Worm (Caenorhabditis elegans) whole organism, L1 larva: Measurements from ENCODE around the gene nop-1.

Experiments used
- C04F5.9 ChIP-seq: sonication (generic microtip); optimal IDR thresholded peaks from 2 replicates; lab custom pipeline; 2016; ENCODE audit warnings: missing genetic modification characterization, missing compliant biosample characterization
- C16A3.4 ChIP-seq: fragments of 150-350 bp; optimal IDR thresholded peaks from 2 replicates; lab custom pipeline; 2014; ENCODE audit warnings: missing biosample characterization, missing genetic modification characterization
- C34B4.2 ChIP-seq: sonication (generic microtip); optimal IDR thresholded peaks from 2 replicates; lab custom pipeline; 2017; ENCODE audit warnings: mild to moderate bottlenecking, missing genetic modification characterization, missing compliant biosample characterization
- Y116A8C.19 ChIP-seq: sonication (generic microtip); optimal IDR thresholded peaks from 2 replicates; lab custom pipeline; 2016; ENCODE audit warnings: missing compliant biosample characterization, missing genetic modification characterization, borderline replicate concordance
- aha-1 ChIP-seq: fragments of 150-350 bp; optimal IDR thresholded peaks from 2 replicates; lab custom pipeline; 2014; ENCODE audit warnings: missing biosample characterization, missing genetic modification characterization
- aly-2 ChIP-seq: fragments of 150-350 bp; optimal IDR thresholded peaks from 2 replicates; lab custom pipeline; 2014; ENCODE audit warnings: missing biosample characterization, missing genetic modification characterization
- ama-1 ChIP-seq: fragments of 150-350 bp; optimal IDR thresholded peaks from 2 replicates; lab custom pipeline; 2014
- ceh-63 ChIP-seq: fragments of 200-800 bp; sonication (Bioruptor generic); optimal IDR thresholded peaks from 2 replicates; lab custom pipeline; 2018; ENCODE audit warnings: mild to moderate bottlenecking, missing genetic modification characterization, missing compliant biosample characterization
- ceh-8 ChIP-seq: fragments of 200-800 bp; sonication (Bioruptor generic); optimal IDR thresholded peaks from 2 replicates; lab custom pipeline; 2018; ENCODE audit warnings: mild to moderate bottlenecking, missing genetic modification characterization, moderate library complexity, missing compliant biosample characterization
- ceh-82 ChIP-seq, 3 experiments: fragments of 150-350 bp in 1 of 3; sonication (generic microtip) in 2 of 3; optimal IDR thresholded peaks; 2 replicates each; lab custom pipeline; 2014 to 2017; ENCODE audit warnings: missing biosample characterization in 3 of 3, missing genetic modification characterization in 3 of 3
- ces-1 ChIP-seq: fragments of 150-350 bp; optimal IDR thresholded peaks from 2 replicates; lab custom pipeline; 2014; ENCODE audit warnings: missing biosample characterization, missing genetic modification reagents, missing genetic modification characterization
- dsc-1 ChIP-seq: sonication (generic microtip); optimal IDR thresholded peaks from 2 replicates; lab custom pipeline; 2016; ENCODE audit warnings: mild to moderate bottlenecking, missing genetic modification characterization, missing compliant biosample characterization
- egl-13 ChIP-seq: sonication (generic microtip); optimal IDR thresholded peaks from 2 replicates; lab custom pipeline; 2016; ENCODE audit warnings: missing genotype, missing genetic modification reagents, missing genetic modification characterization, missing compliant biosample characterization
- egl-27 ChIP-seq, 2 experiments: fragments of 150-350 bp in 1 of 2; sonication (generic microtip); optimal IDR thresholded peaks; 3 replicates each; lab custom pipeline; 2017 to 2018; ENCODE audit warnings: missing biosample characterization in 2 of 2, missing genetic modification characterization in 2 of 2, missing genetic modification reagents in 2 of 2
- elt-2 ChIP-seq: sonication (generic microtip); optimal IDR thresholded peaks from 2 replicates; lab custom pipeline; 2016; ENCODE audit warnings: missing genetic modification characterization, mild to moderate bottlenecking, inconsistent platforms, missing compliant biosample characterization, missing genetic modification reagents
- elt-3 ChIP-seq, 6 experiments: fragments of 150-350 bp in 1 of 6; sonication (generic microtip); optimal IDR thresholded peaks; 2 replicates each; lab custom pipeline; 2017 to 2018; ENCODE audit warnings: missing biosample characterization in 6 of 6, missing genetic modification characterization in 6 of 6, inconsistent platforms in 1 of 6
- fkh-10 ChIP-seq: sonication (generic microtip); optimal IDR thresholded peaks from 2 replicates; lab custom pipeline; 2017; ENCODE audit warnings: missing biosample characterization, missing genetic modification reagents, missing genetic modification characterization
- grh-1 ChIP-seq: fragments of 200-800 bp; sonication (Bioruptor generic); IDR thresholded peaks from 2 replicates; pipeline ENCODE4 v1.3.6; 2022; ENCODE audit warnings: missing genetic modification reagents, missing genetic modification characterization, missing compliant biosample characterization
- hlh-17 ChIP-seq: fragments of 200-800 bp; sonication (Bioruptor generic); optimal IDR thresholded peaks from 2 replicates; lab custom pipeline; 2018; ENCODE audit warnings: missing genetic modification characterization, mild to moderate bottlenecking, missing compliant biosample characterization, moderate library complexity, borderline replicate concordance
- hlh-4 ChIP-seq: sonication (generic microtip); optimal IDR thresholded peaks from 2 replicates; lab custom pipeline; 2016; ENCODE audit warnings: mild to moderate bottlenecking, missing genetic modification characterization, missing compliant biosample characterization
- irx-1 ChIP-seq: sonication (generic microtip); optimal IDR thresholded peaks from 2 replicates; lab custom pipeline; 2016; ENCODE audit warnings: missing genetic modification characterization, missing compliant biosample characterization
- jun-1 ChIP-seq: fragments of 150-350 bp; optimal IDR thresholded peaks from 2 replicates; lab custom pipeline; 2014; ENCODE audit warnings: missing biosample characterization, missing genetic modification reagents, missing genetic modification characterization
- lin-13 ChIP-seq: fragments of 150-350 bp; optimal IDR thresholded peaks from 2 replicates; lab custom pipeline; 2014; ENCODE audit warnings: missing biosample characterization, missing genetic modification reagents, missing genetic modification characterization
- lin-39 ChIP-seq: fragments of 150-350 bp; optimal IDR thresholded peaks from 2 replicates; lab custom pipeline; 2014; ENCODE audit warnings: missing biosample characterization, missing genetic modification reagents, missing genetic modification characterization
- lir-3 ChIP-seq: sonication (generic microtip); optimal IDR thresholded peaks from 2 replicates; lab custom pipeline; 2016; ENCODE audit warnings: mild to moderate bottlenecking, missing genetic modification characterization, moderate library complexity, missing compliant biosample characterization; ENCODE audit not compliant: poor library complexity
- lsy-2 ChIP-seq, 2 experiments: fragments of 150-350 bp; optimal IDR thresholded peaks; 2 replicates each; lab custom pipeline; 2014; ENCODE audit warnings: missing biosample characterization in 2 of 2, missing genetic modification characterization in 2 of 2
- mab-9 ChIP-seq: fragments of 200-800 bp; sonication (Bioruptor generic); IDR thresholded peaks from 2 replicates; pipeline ENCODE4 v1.3.6; 2022; ENCODE audit warnings: missing genetic modification reagents, missing genetic modification characterization, missing compliant biosample characterization
- mef-2 ChIP-seq: fragments of 150-350 bp; optimal IDR thresholded peaks from 2 replicates; lab custom pipeline; 2014; ENCODE audit warnings: missing biosample characterization, missing genetic modification characterization
- mep-1 ChIP-seq: fragments of 150-350 bp; optimal IDR thresholded peaks from 2 replicates; lab custom pipeline; 2014; ENCODE audit warnings: missing biosample characterization, missing genetic modification characterization
- nhr-12 ChIP-seq: sonication (generic microtip); optimal IDR thresholded peaks from 2 replicates; lab custom pipeline; 2017; ENCODE audit warnings: missing biosample characterization, missing genetic modification characterization
- nhr-28 ChIP-seq: fragments of 150-350 bp; optimal IDR thresholded peaks from 2 replicates; lab custom pipeline; 2014; ENCODE audit warnings: missing biosample characterization, missing genetic modification characterization
- nhr-47 ChIP-seq: sonication (generic microtip); optimal IDR thresholded peaks from 2 replicates; lab custom pipeline; 2016; ENCODE audit warnings: mild to moderate bottlenecking, missing genetic modification characterization, moderate library complexity, missing compliant biosample characterization
- nhr-85 ChIP-seq: sonication (generic microtip); peaks from one replicate; lab custom pipeline; 2016; ENCODE audit warnings: missing genetic modification characterization, inconsistent platforms, missing compliant biosample characterization
- pag-3 ChIP-seq: sonication (generic microtip); optimal IDR thresholded peaks from 2 replicates; lab custom pipeline; 2017; ENCODE audit warnings: missing genetic modification characterization, mild to moderate bottlenecking, missing compliant biosample characterization, antibody characterized with exemption, borderline replicate concordance; ENCODE audit not compliant: insufficient read depth
- pax-3 ChIP-seq: fragments of 200-800 bp; sonication (Bioruptor generic); optimal IDR thresholded peaks from 2 replicates; lab custom pipeline; 2018; ENCODE audit warnings: mild to moderate bottlenecking, missing genetic modification characterization, moderate library complexity, missing compliant biosample characterization
- pqm-1 ChIP-seq: sonication (generic microtip); optimal IDR thresholded peaks from 3 replicates; lab custom pipeline; 2017; ENCODE audit warnings: missing biosample characterization, missing genetic modification characterization
- rnt-1 ChIP-seq: sonication (generic microtip); optimal IDR thresholded peaks from 2 replicates; lab custom pipeline; 2016; ENCODE audit warnings: mild to moderate bottlenecking, missing genetic modification characterization, moderate library complexity, missing compliant biosample characterization
- skn-1 ChIP-seq: fragments of 150-350 bp; optimal IDR thresholded peaks from 2 replicates; lab custom pipeline; 2014; ENCODE audit warnings: missing biosample characterization, missing genetic modification characterization
- sox-4 ChIP-seq: sonication (generic microtip); optimal IDR thresholded peaks from 2 replicates; lab custom pipeline; 2016; ENCODE audit warnings: missing genetic modification characterization, missing compliant biosample characterization
- sup-37 ChIP-seq: fragments of 200-800 bp; sonication (Bioruptor generic); optimal IDR thresholded peaks from 2 replicates; lab custom pipeline; 2018; ENCODE audit warnings: mild to moderate bottlenecking, missing genetic modification characterization, missing compliant biosample characterization
- tbx-2 ChIP-seq: sonication (generic microtip); optimal IDR thresholded peaks from 2 replicates; lab custom pipeline; 2016; ENCODE audit warnings: missing genetic modification characterization, missing compliant biosample characterization
- tlp-1 ChIP-seq: fragments of 150-350 bp; optimal IDR thresholded peaks from 2 replicates; lab custom pipeline; 2014; ENCODE audit warnings: missing biosample characterization, missing genetic modification characterization
- unc-130 ChIP-seq: fragments of 150-350 bp; optimal IDR thresholded peaks from 2 replicates; lab custom pipeline; 2017; ENCODE audit warnings: missing biosample characterization, missing genetic modification characterization, inconsistent platforms
- unc-98 ChIP-seq: fragments of 200-800 bp; sonication (Bioruptor generic); IDR thresholded peaks from 2 replicates; pipeline ENCODE4 v1.3.6; 2022; ENCODE audit warnings: missing genetic modification characterization, missing compliant biosample characterization
- zag-1 ChIP-seq: fragments of 150-350 bp; optimal IDR thresholded peaks from 2 replicates; lab custom pipeline; 2014; ENCODE audit warnings: missing biosample characterization, missing genetic modification characterization
- ztf-4 ChIP-seq: fragments of 150-350 bp; optimal IDR thresholded peaks from 2 replicates; lab custom pipeline; 2014; ENCODE audit warnings: missing biosample characterization, missing genetic modification characterization

nop-1 gene

DNA sequence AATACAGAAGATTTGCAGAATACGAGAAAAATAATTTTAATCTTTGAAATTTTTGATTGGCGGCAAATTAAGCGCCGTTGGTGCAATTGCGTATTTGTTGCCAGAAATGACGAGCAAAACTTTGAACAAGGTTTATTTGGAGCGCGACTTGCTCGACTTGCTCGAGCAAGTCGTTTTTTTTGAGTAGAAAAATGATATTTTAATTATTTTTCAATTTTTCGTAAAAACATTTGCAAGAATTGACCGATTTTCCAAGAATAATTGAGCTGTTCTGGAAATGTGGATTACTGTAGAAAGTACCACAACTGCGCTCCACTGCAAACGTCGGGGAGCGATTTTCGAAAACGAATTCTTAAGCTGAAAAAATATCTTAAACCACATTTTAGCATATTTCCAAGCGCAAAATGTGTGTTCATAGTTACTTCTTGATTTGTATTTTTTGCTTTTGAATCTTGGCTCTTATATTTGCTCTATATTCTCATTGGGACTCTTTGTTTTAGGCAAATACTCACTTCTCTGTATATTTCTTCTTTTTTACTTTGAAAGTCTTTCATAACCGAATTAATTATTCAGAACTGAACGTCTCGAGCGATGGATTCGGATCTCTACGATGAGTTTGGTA, 50.6 kb downstream of the nop-1 start, which contains the start of the genes gcna-1 and eftu-2 (continued):
- no peak for TF ChIP-seq egl-27 (tag; optimal IDR thresholded peaks at IDR 0.05; lab: Kevin White, UChicago)
- TF ChIP-seq mab-9 (GFP tag; lab: Robert Waterston, UW) = no peak
- no peak for TF ChIP-seq unc-130 (tag; lab: Kevin White, UChicago)
- TF ChIP-seq rnt-1 (tag; lab: Kevin White, UChicago) = no peak
- TF ChIP-seq ama-1 (lab: Kevin White, UChicago) = no peak
- no peak for TF ChIP-seq nhr-12 (tag; lab: Kevin White, UChicago)
- TF ChIP-seq tbx-2 (tag; lab: Kevin White, UChicago) = peak; percentile 66
- TF ChIP-seq C16A3.4 = peak; percentile 38
- TF ChIP-seq ceh-82 (tag; optimal IDR thresholded peaks at IDR 0.05; lab: Kevin White, UChicago) = no peak
- no peak for TF ChIP-seq lin-39 (tag; lab: Kevin White, UChicago)
- TF ChIP-seq C04F5.9 (tag; lab: Kevin White, UChicago) = no peak
- TF ChIP-seq ceh-63 = no peak
- TF ChIP-seq elt-3 (tag; optimal IDR thresholded peaks at IDR 0.05; lab: Kevin White, UChicago) = peak in 1 of 6 experiments; percentile 3
- TF ChIP-seq irx-1 (tag; lab: Kevin White, UChicago) = peak; percentile 56
- no peak for TF ChIP-seq aha-1 (tag; lab: Kevin White, UChicago)
- TF ChIP-seq nhr-85 (tag; lab: Kevin White, UChicago) = peak; percentile 69
- peak; percentile 72 for TF ChIP-seq nhr-47 (tag; lab: Kevin White, UChicago)
- no peak for TF ChIP-seq pax-3
- TF ChIP-seq lin-13 = peak; percentile 19
- no peak for TF ChIP-seq grh-1 (GFP tag; lab: Robert Waterston, UW)
- no peak for TF ChIP-seq tlp-1 (tag; lab: Kevin White, UChicago)
- no peak for TF ChIP-seq hlh-4
- TF ChIP-seq ceh-8 (GFP tag; lab: Kevin White, UChicago) = no peak
- TF ChIP-seq skn-1 (tag; lab: Kevin White, UChicago) = no peak
- no peak for TF ChIP-seq zag-1 (tag; lab: Kevin White, UChicago)
- no peak for TF ChIP-seq lir-3
- TF ChIP-seq fkh-10 (GFP tag; lab: Kevin White, UChicago) = no peak
- TF ChIP-seq mep-1 (tag; lab: Kevin White, UChicago) = no peak
- no peak for TF ChIP-seq hlh-17 (GFP tag; lab: Kevin White, UChicago)
- TF ChIP-seq lsy-2 (tag; optimal IDR thresholded peaks at IDR 0.05; lab: Kevin White, UChicago) = peak; percentile 78 to 97
- no peak for TF ChIP-seq unc-98 (GFP tag; lab: Robert Waterston, UW)
- TF ChIP-seq C34B4.2 (tag; lab: Kevin White, UChicago) = no peak
- TF ChIP-seq nhr-28 (tag; lab: Kevin White, UChicago) = no peak
- peak; percentile 61 for TF ChIP-seq egl-13
- no peak for TF ChIP-seq Y116A8C.19 (tag; lab: Kevin White, UChicago)
- no peak for TF ChIP-seq ces-1
- TF ChIP-seq pqm-1 = no peak
- no peak for TF ChIP-seq sox-4 (tag; lab: Kevin White, UChicago)
- no peak for TF ChIP-seq aly-2
- peak; percentile 53 for TF ChIP-seq dsc-1 (tag; lab: Kevin White, UChicago)
- TF ChIP-seq ztf-4 = no peak

DNA sequence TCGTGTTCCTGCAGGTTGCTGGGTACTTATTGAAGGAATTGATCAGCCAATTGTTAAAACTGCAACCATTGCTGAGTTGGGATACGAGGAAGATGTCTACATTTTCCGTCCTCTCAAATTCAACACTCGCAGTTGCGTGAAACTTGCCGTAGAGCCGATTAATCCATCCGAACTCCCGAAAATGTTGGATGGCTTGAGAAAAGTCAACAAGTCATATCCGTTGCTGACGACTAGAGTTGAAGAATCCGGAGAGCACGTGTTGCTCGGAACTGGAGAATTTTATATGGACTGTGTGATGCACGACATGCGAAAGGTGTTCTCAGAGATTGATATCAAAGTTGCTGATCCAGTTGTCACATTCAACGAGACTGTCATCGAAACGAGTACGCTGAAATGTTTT, 52.8 kb downstream of the nop-1 start:
- TF ChIP-seq irx-1 (tag; lab: Kevin White, UChicago) (no peak), ama-1 (lab: Kevin White, UChicago) (no peak), hlh-17 (GFP tag; lab: Kevin White, UChicago) (no peak), aha-1 (tag; lab: Kevin White, UChicago) (no peak), pag-3 (no peak), nhr-85 (tag; lab: Kevin White, UChicago) (no peak), C34B4.2 (tag; lab: Kevin White, UChicago) (no peak), unc-130 (tag; lab: Kevin White, UChicago) (no peak), tbx-2 (tag; lab: Kevin White, UChicago) (no peak), sup-37 (no peak), mef-2 (tag; lab: Kevin White, UChicago) (no peak), elt-2 (tag; lab: Kevin White, UChicago) (no peak), jun-1 (tag; lab: Kevin White, UChicago) (no peak), nhr-28 (tag; lab: Kevin White, UChicago) (no peak), ceh-82 (tag; optimal IDR thresholded peaks at IDR 0.05; lab: Kevin White, UChicago) (no peak), pqm-1 (no peak), dsc-1 (tag; lab: Kevin White, UChicago) (no peak)
- TF ChIP-seq, all 84 proteins: peak for 0
